Worm (Caenorhabditis elegans) whole organism, late embryonic: Measurements from ENCODE around the gene cosa-1.

Experiments used
- ahr-1 ChIP-seq: sonication (generic microtip); optimal IDR thresholded peaks from 2 replicates; lab custom pipeline; 2016; ENCODE audit warnings: missing genetic modification characterization, missing compliant biosample characterization
- ama-1 ChIP-seq: fragments of 150-350 bp; optimal IDR thresholded peaks from 2 replicates; lab custom pipeline; 2014
- ceh-2 ChIP-seq: sonication (generic microtip); optimal IDR thresholded peaks from 2 replicates; lab custom pipeline; 2016; ENCODE audit warnings: missing genotype, missing genetic modification characterization, missing compliant biosample characterization
- hlh-30 ChIP-seq: sonication (generic microtip); optimal IDR thresholded peaks from 2 replicates; lab custom pipeline; 2017; ENCODE audit warnings: antibody characterized with exemption, missing genetic modification characterization, missing compliant biosample characterization; ENCODE audit not compliant: insufficient read depth
- nhr-11 ChIP-seq: fragments of 150-350 bp; optimal IDR thresholded peaks from 2 replicates; lab custom pipeline; 2014; ENCODE audit warnings: missing biosample characterization, missing genetic modification characterization
- unc-55 ChIP-seq: sonication (generic microtip); optimal IDR thresholded peaks from 2 replicates; lab custom pipeline; 2017; ENCODE audit warnings: missing biosample characterization, missing genetic modification reagents, missing genetic modification characterization

- TF ChIP-seq hlh-30 (tag; lab: Kevin White, UChicago) (no peak), unc-55 (GFP tag; lab: Kevin White, UChicago) (no peak), nhr-11 (tag; lab: Kevin White, UChicago) (no peak), ceh-2 (no peak), ahr-1 (tag; lab: Kevin White, UChicago) (no peak), ama-1 (no peak)
These were observed 44.4 kb upstream of the cosa-1 start for ce11 chrIII:2681559-2681958.
